Worm (Caenorhabditis elegans) whole organism, young adult: ENCODE data around the gene C28C12.11.

Experiments
- C17E4.6 ChIP-seq: fragments of 200-800 bp; sonication (Bioruptor generic); IDR thresholded peaks from 2 replicates; pipeline ENCODE4 v1.3.6; 2022; ENCODE audit warnings: missing genetic modification reagents, missing genetic modification characterization, missing compliant biosample characterization
- D2030.7 ChIP-seq: fragments of 200-800 bp; sonication (Bioruptor generic); IDR thresholded peaks from 2 replicates; pipeline ENCODE4 v1.3.6; 2022; ENCODE audit warnings: missing genetic modification reagents, missing genetic modification characterization, missing compliant biosample characterization
- F10E7.11 ChIP-seq: sonication (generic microtip); optimal IDR thresholded peaks from 2 replicates; lab custom pipeline; 2017; ENCODE audit warnings: mild to moderate bottlenecking, missing genetic modification characterization, moderate library complexity, missing compliant biosample characterization
- F23B12.7 ChIP-seq: sonication (generic microtip); optimal IDR thresholded peaks from 2 replicates; lab custom pipeline; 2017; ENCODE audit warnings: missing genetic modification characterization, mild to moderate bottlenecking, missing compliant biosample characterization, antibody characterized with exemption, moderate library complexity; ENCODE audit not compliant: insufficient read depth
- F33H1.4 ChIP-seq: fragments of 200-800 bp; sonication (Bioruptor generic); IDR thresholded peaks from 2 replicates; pipeline ENCODE4 v1.3.6; 2022; ENCODE audit warnings: missing genetic modification reagents, missing genetic modification characterization, missing compliant biosample characterization
- F57C9.4 ChIP-seq: sonication (generic microtip); optimal IDR thresholded peaks from 2 replicates; lab custom pipeline; 2017; ENCODE audit warnings: mild to moderate bottlenecking, missing genetic modification characterization, missing compliant biosample characterization
- K12H6.12 ChIP-seq: fragments of 200-800 bp; sonication (Bioruptor generic); optimal IDR thresholded peaks from 2 replicates; lab custom pipeline; 2018; ENCODE audit warnings: mild to moderate bottlenecking, missing genetic modification characterization, missing compliant biosample characterization
- Y53F4B.3 ChIP-seq: fragments of 200-800 bp; sonication (Bioruptor generic); IDR thresholded peaks from 2 replicates; pipeline ENCODE4 v1.3.6; 2022; ENCODE audit warnings: missing genetic modification reagents, missing genetic modification characterization, missing compliant biosample characterization
- Y56A3A.18 ChIP-seq: fragments of 200-800 bp; sonication (Bioruptor generic); IDR thresholded peaks from 2 replicates; pipeline ENCODE4 v1.3.6; 2022; ENCODE audit warnings: missing genetic modification reagents, missing genetic modification characterization, missing compliant biosample characterization
- Y67H2A.10 ChIP-seq: fragments of 200-800 bp; sonication (Bioruptor generic); conservative IDR thresholded peaks from 2 replicates; pipeline ENCODE4 v1.3.6; 2022; ENCODE audit warnings: missing genetic modification reagents, missing genetic modification characterization, missing compliant biosample characterization
- Y95B8A.8 ChIP-seq: fragments of 200-800 bp; sonication (Bioruptor generic); IDR thresholded peaks from 2 replicates; pipeline ENCODE4 v1.3.6; 2022; ENCODE audit warnings: missing genetic modification reagents, missing genetic modification characterization, missing compliant biosample characterization
- ZK185.1 ChIP-seq: sonication (generic microtip); optimal IDR thresholded peaks from 2 replicates; lab custom pipeline; 2016; ENCODE audit warnings: mild to moderate bottlenecking, missing genetic modification characterization, missing compliant biosample characterization; ENCODE audit not compliant: poor library complexity, severe bottlenecking
- aptf-2 ChIP-seq: fragments of 200-800 bp; sonication (Bioruptor generic); conservative IDR thresholded peaks from 2 replicates; pipeline ENCODE4 v1.3.6; 2022; ENCODE audit warnings: missing genetic modification reagents, missing genetic modification characterization, missing compliant biosample characterization
- atf-7 ChIP-seq: sonication (generic microtip); optimal IDR thresholded peaks from 2 replicates; lab custom pipeline; 2017; ENCODE audit warnings: mild to moderate bottlenecking, missing genetic modification characterization, missing compliant biosample characterization
- athp-1 ChIP-seq: sonication (generic microtip); optimal IDR thresholded peaks from 2 replicates; lab custom pipeline; 2017; ENCODE audit warnings: mild to moderate bottlenecking, missing genetic modification characterization, missing compliant biosample characterization
- bed-1 ChIP-seq: fragments of 200-800 bp; sonication (Bioruptor generic); IDR thresholded peaks from 2 replicates; pipeline ENCODE4 v1.3.6; 2022; ENCODE audit warnings: missing genetic modification reagents, missing genetic modification characterization, missing compliant biosample characterization
- cebp-1 ChIP-seq, 2 experiments: fragments of 200-800 bp in 1 of 2; sonication (Bioruptor generic) in 1 of 2; sonication (generic microtip) in 1 of 2; IDR thresholded peaks in 1 of 2; optimal IDR thresholded peaks in 1 of 2; 2 replicates each; pipeline versions ENCODE4 v1.3.6 to Lab custom; 2017 to 2022; ENCODE audit warnings: missing compliant biosample characterization in 2 of 2, missing genetic modification characterization in 2 of 2, mild to moderate bottlenecking in 1 of 2, missing genetic modification reagents in 1 of 2, moderate library complexity in 1 of 2
- ceh-100 ChIP-seq: fragments of 200-800 bp; sonication (Bioruptor generic); IDR thresholded peaks from 2 replicates; pipeline ENCODE4 v1.3.6; 2022; ENCODE audit warnings: missing genetic modification reagents, missing genetic modification characterization, missing compliant biosample characterization
- ceh-91 ChIP-seq: fragments of 200-800 bp; sonication (Bioruptor generic); IDR thresholded peaks from 2 replicates; pipeline ENCODE4 v1.3.6; 2022; ENCODE audit warnings: missing genetic modification reagents, missing genetic modification characterization, missing compliant biosample characterization
- dox-1 ChIP-seq: fragments of 200-800 bp; sonication (Bioruptor generic); IDR thresholded peaks from 2 replicates; pipeline ENCODE4 v1.3.6; 2022; ENCODE audit warnings: missing genetic modification reagents, missing genetic modification characterization, missing compliant biosample characterization
- dpl-1 ChIP-seq: fragments of 150-350 bp; optimal IDR thresholded peaks from 2 replicates; lab custom pipeline; 2014; ENCODE audit warnings: missing biosample characterization, missing genetic modification reagents, missing genetic modification characterization
- efl-1 ChIP-seq: fragments of 150-350 bp; optimal IDR thresholded peaks from 2 replicates; lab custom pipeline; 2014; ENCODE audit warnings: missing biosample characterization, missing genetic modification reagents, missing genetic modification characterization
- ekl-4 ChIP-seq: fragments of 200-800 bp; sonication (Bioruptor generic); IDR thresholded peaks from 2 replicates; pipeline ENCODE4 v1.3.6; 2022; ENCODE audit warnings: missing genetic modification reagents, missing genetic modification characterization, missing compliant biosample characterization
- ets-4 ChIP-seq: fragments of 200-800 bp; sonication (Bioruptor generic); optimal IDR thresholded peaks from 2 replicates; lab custom pipeline; 2018; ENCODE audit warnings: mild to moderate bottlenecking, missing genetic modification characterization, missing compliant biosample characterization
- hmg-1.2 ChIP-seq: fragments of 200-800 bp; sonication (Bioruptor generic); IDR thresholded peaks from 2 replicates; pipeline ENCODE4 v1.3.6; 2022; ENCODE audit warnings: missing genetic modification reagents, missing genetic modification characterization, missing compliant biosample characterization
- lag-1 ChIP-seq: fragments of 200-800 bp; sonication (Bioruptor generic); IDR thresholded peaks from 2 replicates; pipeline ENCODE4 v1.3.6; 2022; ENCODE audit warnings: missing genetic modification reagents, missing genetic modification characterization, missing compliant biosample characterization
- let-526 ChIP-seq: fragments of 200-800 bp; sonication (Bioruptor generic); IDR thresholded peaks from 2 replicates; pipeline ENCODE4 v1.3.6; 2022; ENCODE audit warnings: missing genetic modification reagents, missing genetic modification characterization, missing compliant biosample characterization
- let-607 ChIP-seq, 2 experiments: fragments of 200-800 bp in 1 of 2; sonication (Bioruptor generic) in 1 of 2; sonication (generic microtip) in 1 of 2; optimal IDR thresholded peaks; 2 replicates each; lab custom pipeline; 2016 to 2018; ENCODE audit warnings: mild to moderate bottlenecking in 2 of 2, missing compliant biosample characterization in 2 of 2, missing genetic modification characterization in 2 of 2, moderate library complexity in 2 of 2, missing genotype in 1 of 2
- lin-26 ChIP-seq: fragments of 200-800 bp; sonication (Bioruptor generic); IDR thresholded peaks from 2 replicates; pipeline ENCODE4 v1.3.6; 2022; ENCODE audit warnings: missing genetic modification reagents, missing genetic modification characterization, missing compliant biosample characterization
- lin-54 ChIP-seq: fragments of 200-800 bp; sonication (Bioruptor generic); optimal IDR thresholded peaks from 2 replicates; lab custom pipeline; 2018; ENCODE audit warnings: mild to moderate bottlenecking, missing genetic modification characterization, missing compliant biosample characterization
- lsy-27 ChIP-seq: sonication (generic microtip); optimal IDR thresholded peaks from 2 replicates; lab custom pipeline; 2017; ENCODE audit warnings: missing genetic modification characterization, mild to moderate bottlenecking, missing compliant biosample characterization, antibody characterized with exemption, missing genotype, borderline replicate concordance; ENCODE audit not compliant: insufficient read depth
- madf-3 ChIP-seq: fragments of 200-800 bp; sonication (Bioruptor generic); IDR thresholded peaks from 2 replicates; pipeline ENCODE4 v1.3.6; 2022; ENCODE audit warnings: missing genetic modification reagents, missing genetic modification characterization, missing compliant biosample characterization
- madf-6 ChIP-seq: fragments of 200-800 bp; sonication (Bioruptor generic); IDR thresholded peaks from 2 replicates; pipeline ENCODE4 v1.3.6; 2022; ENCODE audit warnings: missing genetic modification reagents, missing genetic modification characterization, missing compliant biosample characterization
- madf-8 ChIP-seq: fragments of 200-800 bp; sonication (Bioruptor generic); conservative IDR thresholded peaks from 2 replicates; pipeline ENCODE4 v1.3.6; 2022; ENCODE audit warnings: missing genetic modification reagents, missing genetic modification characterization, missing compliant biosample characterization
- mxl-1 ChIP-seq: sonication (generic microtip); optimal IDR thresholded peaks from 2 replicates; lab custom pipeline; 2016; ENCODE audit warnings: missing genetic modification characterization, missing compliant biosample characterization
- nfyb-1 ChIP-seq: fragments of 200-800 bp; sonication (Bioruptor generic); IDR thresholded peaks from 2 replicates; pipeline ENCODE4 v1.3.6; 2022; ENCODE audit warnings: missing genetic modification reagents, missing genetic modification characterization, missing compliant biosample characterization
- nhr-120 ChIP-seq: fragments of 200-800 bp; sonication (Bioruptor generic); IDR thresholded peaks from 2 replicates; pipeline ENCODE4 v1.3.6; 2022; ENCODE audit warnings: missing genetic modification characterization, missing compliant biosample characterization
- rcor-1 ChIP-seq: fragments of 200-800 bp; sonication (Bioruptor generic); IDR thresholded peaks from 2 replicates; pipeline ENCODE4 v1.3.6; 2022; ENCODE audit warnings: missing genetic modification reagents, missing genetic modification characterization, missing compliant biosample characterization
- snpc-1.1 ChIP-seq: sonication (generic microtip); optimal IDR thresholded peaks from 2 replicates; lab custom pipeline; 2017; ENCODE audit warnings: missing genetic modification characterization, mild to moderate bottlenecking, missing compliant biosample characterization, antibody characterized with exemption, moderate library complexity, missing genotype, missing genetic modification reagents; ENCODE audit not compliant: insufficient read depth
- snpc-1.3 ChIP-seq: sonication (generic microtip); optimal IDR thresholded peaks from 2 replicates; lab custom pipeline; 2017; ENCODE audit warnings: missing genetic modification characterization, mild to moderate bottlenecking, missing compliant biosample characterization, antibody characterized with exemption, moderate library complexity, missing genotype, missing genetic modification reagents; ENCODE audit not compliant: insufficient read depth
- snpc-3.4 ChIP-seq: sonication (generic microtip); optimal IDR thresholded peaks from 2 replicates; lab custom pipeline; 2017; ENCODE audit warnings: missing genetic modification characterization, mild to moderate bottlenecking, missing compliant biosample characterization, antibody characterized with exemption, moderate library complexity, missing genotype, missing genetic modification reagents
- sptf-2 ChIP-seq: fragments of 200-800 bp; sonication (Bioruptor generic); optimal IDR thresholded peaks from 2 replicates; lab custom pipeline; 2018; ENCODE audit warnings: mild to moderate bottlenecking, missing genetic modification characterization, missing compliant biosample characterization

C28C12.11 gene

ce11 chrIV:8511056-8511455, 37.2 kb downstream of the C28C12.11 start, which contains the start of gene mes-6 (continued):
- TF ChIP-seq F33H1.4 (GFP tag; lab: Robert Waterston, UW) (peak; percentile 92), Y95B8A.8 (GFP tag; lab: Robert Waterston, UW) (peak; percentile 28; the same call in 1 of the 2 replicates), C17E4.6 (GFP tag; lab: Robert Waterston, UW) (no peak), ets-4 (GFP tag; lab: Kevin White, UChicago) (no peak), hmg-1.2 (peak; percentile 39; the same call in 1 of the 2 replicates), lin-54 (GFP tag; lab: Kevin White, UChicago) (peak; percentile 75), snpc-1.3 (tag; lab: Kevin White, UChicago) (peak; percentile 55), F23B12.7 (peak; percentile 72), D2030.7 (peak; percentile 70), F10E7.11 (tag; lab: Kevin White, UChicago) (no peak), ceh-100 (GFP tag; lab: Robert Waterston, UW) (no peak), lsy-27 (tag; lab: Kevin White, UChicago) (no peak), madf-8 (GFP tag; lab: Robert Waterston, UW) (peak; percentile 73), efl-1 (GFP tag; lab: Kevin White, UChicago) (peak; percentile 92), Y53F4B.3 (GFP tag; lab: Robert Waterston, UW) (no peak), Y56A3A.18 (GFP tag; lab: Robert Waterston, UW) (no peak), nhr-120 (no peak), ekl-4 (no peak), lag-1 (no peak), sptf-2 (no peak), snpc-3.4 (tag; lab: Kevin White, UChicago) (peak; percentile 81), dpl-1 (GFP tag; lab: Kevin White, UChicago) (peak; percentile 85), nfyb-1 (GFP tag; lab: Robert Waterston, UW) (no peak), atf-7 (tag; lab: Kevin White, UChicago) (no peak), F57C9.4 (tag; lab: Kevin White, UChicago) (no peak), let-526 (GFP tag; lab: Robert Waterston, UW) (no peak), aptf-2 (GFP tag; lab: Robert Waterston, UW) (no peak), Y67H2A.10 (GFP tag; lab: Robert Waterston, UW) (no peak), mxl-1 (no peak), ZK185.1 (tag; lab: Kevin White, UChicago) (peak; percentile 53), madf-6 (GFP tag; lab: Robert Waterston, UW) (peak; percentile 89), rcor-1 (GFP tag; lab: Robert Waterston, UW) (0 out of 2 replicates have a peak, but pooled peaks have one; percentile 5), ceh-91 (peak; percentile 85), K12H6.12 (no peak), snpc-1.1 (no peak), dox-1 (GFP tag; lab: Robert Waterston, UW) (peak; percentile 51)

DNA sequence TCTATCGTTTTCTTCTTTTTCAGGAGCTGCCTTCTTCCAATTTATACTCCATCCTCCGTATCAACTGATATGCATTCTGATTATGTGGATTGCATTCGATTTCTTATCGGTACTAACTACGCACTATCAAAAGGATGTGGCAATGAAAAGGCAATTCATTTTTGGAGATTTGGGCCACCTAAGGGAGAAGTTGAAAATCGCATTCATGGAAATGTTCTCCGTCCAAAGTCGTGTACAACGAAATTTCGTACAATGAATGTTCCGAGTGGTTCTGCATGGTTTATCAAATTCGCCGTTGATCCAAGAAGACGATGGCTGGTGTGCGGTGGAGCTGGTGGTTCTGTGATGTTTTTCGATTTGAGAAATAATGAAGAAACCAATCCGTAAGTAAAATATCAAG, 38.8 kb downstream of the C28C12.11 start, which contains the start of gene C09G4.4:
Gene C09G4.4, plus strand, starts transcription at position 301 of the 400 bp plus-strand sequence.
- no peak for TF ChIP-seq bed-1 (GFP tag; lab: Robert Waterston, UW)
- no peak for TF ChIP-seq Y56A3A.18 (GFP tag; lab: Robert Waterston, UW)
- no peak for TF ChIP-seq cebp-1 (GFP tag; IDR thresholded peaks at IDR 0.05; lab: Robert Waterston, UW)
- TF ChIP-seq cebp-1 (tag; optimal IDR thresholded peaks at IDR 0.05; lab: Kevin White, UChicago) = no peak
- TF ChIP-seq F33H1.4 (GFP tag; lab: Robert Waterston, UW) = 0 out of 2 replicates have a peak, but pooled peaks have one; percentile 5
- no peak for TF ChIP-seq let-607 (tag; optimal IDR thresholded peaks at IDR 0.05; lab: Kevin White, UChicago)
- peak; percentile 9 for TF ChIP-seq athp-1 (tag; lab: Kevin White, UChicago)
- 0 out of 2 replicates have a peak, but pooled peaks have one; percentile 56 for TF ChIP-seq lin-26 (GFP tag; lab: Robert Waterston, UW)
- no peak for TF ChIP-seq madf-3 (GFP tag; lab: Robert Waterston, UW)
- TF ChIP-seq D2030.7 = no peak
